Fruit fly (Drosophila melanogaster) whole organism, embryonic: Measurements from ENCODE around the gene DCAF12.
A peak's percentile ranks its signal among the peaks of the same experiment; 100 is the strongest.

Source experiments
- C15 ChIP-seq: fragments of 200-800 bp; sonication (Bioruptor generic); IDR thresholded peaks from 3 replicates; pipeline ENCODE4 v1.3.6; 2022; ENCODE audit warnings: missing biosample characterization, missing genetic modification characterization
- CG11504 ChIP-seq: fragments of 200-800 bp; sonication (Bioruptor generic); optimal IDR thresholded peaks from 3 replicates; lab custom pipeline; 2019; ENCODE audit warnings: missing biosample characterization, mild to moderate bottlenecking, missing genetic modification characterization, moderate library complexity
- CG11560 ChIP-seq: fragments of 200-800 bp; sonication (Bioruptor generic); IDR thresholded peaks from 3 replicates; pipeline ENCODE4 v1.3.6; 2022; ENCODE audit warnings: missing biosample characterization, missing genetic modification characterization
- CG16813 ChIP-seq: fragments of 200-800 bp; sonication (Bioruptor generic); IDR thresholded peaks from 3 replicates; pipeline ENCODE4 v1.3.6; 2022; ENCODE audit warnings: missing biosample characterization, missing genetic modification characterization; ENCODE audit not compliant: partially characterized antibody
- CG2116 ChIP-seq: fragments of 200-800 bp; sonication (Bioruptor generic); optimal IDR thresholded peaks from 3 replicates; lab custom pipeline; 2018; ENCODE audit warnings: missing biosample characterization, mild to moderate bottlenecking, missing genetic modification characterization
- CG34376 ChIP-seq: fragments of 200-800 bp; sonication (Bioruptor generic); optimal IDR thresholded peaks from 2 replicates; lab custom pipeline; 2018; ENCODE audit warnings: missing biosample characterization, mild to moderate bottlenecking, missing genetic modification characterization
- CG34422 ChIP-seq: fragments of 200-800 bp; sonication (Bioruptor generic); IDR thresholded peaks from 3 replicates; pipeline ENCODE4 v1.3.6; 2022; ENCODE audit warnings: missing biosample characterization, missing genetic modification characterization
- CG4328 ChIP-seq: fragments of 200-800 bp; sonication (Bioruptor generic); optimal IDR thresholded peaks from 3 replicates; lab custom pipeline; 2017; ENCODE audit warnings: missing biosample characterization, missing genetic modification reagents, missing genetic modification characterization
- CG4404 ChIP-seq: fragments of 200-800 bp; sonication (Bioruptor generic); IDR thresholded peaks from 2 replicates; pipeline ENCODE4 v1.3.6; 2022; ENCODE audit warnings: missing biosample characterization, missing genetic modification characterization
- CG4730 ChIP-seq: fragments of 200-800 bp; sonication (Bioruptor generic); IDR thresholded peaks from 2 replicates; pipeline ENCODE4 v1.3.6; 2022; ENCODE audit warnings: missing biosample characterization, missing genetic modification characterization
- Chrac-16 ChIP-seq: fragments of 200-800 bp; sonication (Bioruptor generic); optimal IDR thresholded peaks from 3 replicates; lab custom pipeline; 2016; ENCODE audit warnings: missing biosample characterization, missing genetic modification characterization
- Dfd ChIP-seq, 2 experiments: fragments of >200 bp; optimal IDR thresholded peaks; 2 replicates each; lab custom pipeline; 2017; ENCODE audit warnings: missing biosample characterization in 2 of 2, missing genetic modification characterization in 2 of 2
- Dref ChIP-seq: fragments of 200-800 bp; sonication (Bioruptor generic); IDR thresholded peaks from 2 replicates; pipeline ENCODE4 v1.3.6; 2022; ENCODE audit warnings: missing biosample characterization, missing genetic modification characterization
- E2f1 ChIP-seq: fragments of 200-800 bp; sonication (Bioruptor generic); IDR thresholded peaks from 2 replicates; pipeline ENCODE4 v1.3.6; 2022; ENCODE audit warnings: missing biosample characterization, missing genetic modification characterization
- Ets65A ChIP-seq: fragments of 200-800 bp; sonication (Bioruptor generic); peaks from one replicate; lab custom pipeline; 2016; ENCODE audit warnings: missing biosample characterization, missing genetic modification characterization
- GATAe ChIP-seq: fragments of 200-800 bp; sonication (Bioruptor generic); conservative IDR thresholded peaks from 2 replicates; pipeline ENCODE4 v1.3.6; 2022; ENCODE audit warnings: missing biosample characterization, missing genetic modification characterization
- H15 ChIP-seq: fragments of 200-800 bp; sonication (Bioruptor generic); IDR thresholded peaks from 3 replicates; pipeline ENCODE4 v1.3.6; 2022; ENCODE audit warnings: missing biosample characterization, missing genetic modification characterization
- Jarid2 ChIP-seq: fragments of 200-800 bp; sonication (Bioruptor generic); optimal IDR thresholded peaks from 3 replicates; lab custom pipeline; 2017; ENCODE audit warnings: mild to moderate bottlenecking, missing biosample characterization, missing genetic modification reagents, missing genetic modification characterization
- Kr ChIP-seq: fragments of 200-800 bp; sonication (Bioruptor generic); optimal IDR thresholded peaks from 2 replicates; lab custom pipeline; 2017; ENCODE audit warnings: missing biosample characterization, mild to moderate bottlenecking, missing genetic modification characterization
- Med ChIP-seq: fragments of 200-800 bp; sonication (Bioruptor generic); peaks from one replicate; lab custom pipeline; 2016; ENCODE audit warnings: missing biosample characterization, missing genetic modification characterization, mild to moderate bottlenecking, inconsistent platforms, moderate library complexity
- Rfx ChIP-seq: fragments of 200-800 bp; sonication (Bioruptor generic); IDR thresholded peaks from 2 replicates; pipeline ENCODE4 v1.3.6; 2022; ENCODE audit warnings: missing biosample characterization, missing genetic modification characterization
- Trl ChIP-seq, 3 experiments: fragments of >200 bp in 2 of 3; fragments of 200-800 bp in 1 of 3; sonication (Bioruptor generic) in 1 of 3; optimal IDR thresholded peaks; 2 replicates in 1 of 3; 3 replicates in 2 of 3; lab custom pipeline; 2016 to 2017; ENCODE audit warnings: missing biosample characterization in 1 of 3, missing genetic modification characterization in 1 of 3
- crol ChIP-seq: fragments of 200-800 bp; sonication (Bioruptor generic); IDR thresholded peaks from 2 replicates; pipeline ENCODE4 v1.3.6; 2022; ENCODE audit warnings: missing biosample characterization, missing genetic modification characterization
- cwo ChIP-seq: fragments of 200-800 bp; sonication (Bioruptor generic); optimal IDR thresholded peaks from 3 replicates; lab custom pipeline; 2017; ENCODE audit warnings: missing biosample characterization, missing genetic modification characterization, mild to moderate bottlenecking, moderate library complexity, missing genetic modification reagents
- danr ChIP-seq: fragments of 200-800 bp; sonication (Bioruptor generic); IDR thresholded peaks from 2 replicates; pipeline ENCODE4 v1.3.6; 2022; ENCODE audit warnings: missing biosample characterization, missing genetic modification characterization
- exex ChIP-seq: fragments of 200-800 bp; sonication (Bioruptor generic); optimal IDR thresholded peaks from 4 replicates; lab custom pipeline; 2018; ENCODE audit warnings: missing biosample characterization, mild to moderate bottlenecking, missing genetic modification characterization, moderate library complexity
- fd96Cb ChIP-seq: fragments of 200-800 bp; sonication (Bioruptor generic); optimal IDR thresholded peaks from 2 replicates; lab custom pipeline; 2018; ENCODE audit warnings: missing biosample characterization, mild to moderate bottlenecking, missing genetic modification characterization, moderate library complexity
- her ChIP-seq: fragments of 200-800 bp; sonication (Bioruptor generic); optimal IDR thresholded peaks from 2 replicates; lab custom pipeline; 2016; ENCODE audit warnings: missing biosample characterization, missing genetic modification characterization
- lbe ChIP-seq: fragments of 200-800 bp; sonication (Bioruptor generic); optimal IDR thresholded peaks from 2 replicates; lab custom pipeline; 2016; ENCODE audit warnings: missing biosample characterization, mild to moderate bottlenecking, missing genetic modification characterization
- nom ChIP-seq: fragments of 200-800 bp; sonication (Bioruptor generic); optimal IDR thresholded peaks from 2 replicates; lab custom pipeline; 2017; ENCODE audit warnings: missing biosample characterization, missing genetic modification characterization, mild to moderate bottlenecking, moderate library complexity, missing genetic modification reagents
- sr ChIP-seq: fragments of 200-800 bp; sonication (Bioruptor generic); IDR thresholded peaks from 3 replicates; pipeline ENCODE4 v1.3.6; 2022; ENCODE audit warnings: missing biosample characterization, missing genetic modification characterization
- tio ChIP-seq: fragments of 200-800 bp; sonication (Bioruptor generic); optimal IDR thresholded peaks from 2 replicates; lab custom pipeline; 2017; ENCODE audit warnings: missing biosample characterization, missing genetic modification characterization, inconsistent platforms

DCAF12 gene

dm6 chr3R:11989206-11989605 is 27.6 kb downstream of the DCAF12 start:
- TF ChIP-seq CG2116 (GFP tag; lab: Kevin White, UChicago) (no peak), sr (GFP tag; lab: Robert Waterston, UW) (0 out of 3 replicates have a peak, but pooled peaks have one; percentile 27), CG34422 (0 out of 3 replicates have a peak, but pooled peaks have one; percentile 33), H15 (0 out of 3 replicates have a peak, but pooled peaks have one; percentile 19), crol (peak; percentile 37; the same call in 1 of the 2 replicates), Ets65A (peak; percentile 65), GATAe (no peak), CG34376 (GFP tag; lab: Kevin White, UChicago) (no peak), Med (GFP tag; lab: Kevin White, UChicago) (peak; percentile 77), CG11560 (tag; lab: Robert Waterston, UW) (0 out of 3 replicates have a peak, but pooled peaks have one; percentile 31), CG16813 (GFP tag; lab: Robert Waterston, UW) (no peak), Dfd (GFP tag; optimal IDR thresholded peaks at IDR 0.05; lab: Kevin White, UChicago) (peak in 1 of 2 experiments; percentile 20), Rfx (GFP tag; lab: Robert Waterston, UW) (peak; percentile 38; the same call in 1 of the 2 replicates), CG4730 (GFP tag; lab: Robert Waterston, UW) (no peak)

- TF ChIP-seq C15 (no peak), nom (GFP tag; lab: Kevin White, UChicago) (peak; percentile 38), Dref (GFP tag; lab: Robert Waterston, UW) (0 out of 2 replicates have a peak, but pooled peaks have one; percentile 7), E2f1 (no peak), fd96Cb (tag; lab: Kevin White, UChicago) (no peak)
These were observed 32.0 kb downstream of the DCAF12 start for dm6 chr3R:11984862-11985261.

dm6 chr3R:11984441-11984840 is 32.4 kb downstream of the DCAF12 start, which contains the start of gene CG3397:
Gene CG3397, minus strand, starts transcription at chr3R:11984541.
- TF ChIP-seq Trl (optimal IDR thresholded peaks at IDR 0.05; lab: Kevin White, UChicago) (peak; percentile 18 to 56), Trl (GFP tag; optimal IDR thresholded peaks at IDR 0.05; lab: Kevin White, UChicago) (no peak), danr (GFP tag; lab: Robert Waterston, UW) (no peak), CG11504 (tag; lab: Kevin White, UChicago) (no peak), Kr (no peak), Chrac-16 (no peak), CG4404 (GFP tag; lab: Robert Waterston, UW) (no peak), her (GFP tag; lab: Kevin White, UChicago) (no peak), CG4328 (GFP tag; lab: Kevin White, UChicago) (no peak)

DNA sequence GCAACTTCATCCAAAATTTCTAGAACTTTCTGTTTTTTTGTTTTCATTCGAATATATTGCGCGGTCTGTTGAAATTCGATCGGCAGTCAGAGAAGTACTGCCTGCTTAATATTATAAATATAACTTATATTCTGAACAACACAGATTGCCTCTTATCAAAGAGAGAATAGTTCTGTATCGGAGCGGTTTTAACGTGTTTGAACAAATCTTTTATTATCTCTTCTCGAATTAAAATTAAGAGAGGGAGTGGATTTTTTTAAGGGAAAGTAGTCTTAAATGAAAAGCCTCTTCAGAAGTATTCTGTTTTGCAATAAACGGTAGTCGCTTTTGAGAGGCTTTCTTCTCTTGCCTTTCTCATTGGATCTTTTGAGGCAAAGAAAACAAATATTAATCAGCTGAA is 34.3 kb downstream of the DCAF12 start:
- no peak for TF ChIP-seq tio (GFP tag; lab: Kevin White, UChicago)
- peak; percentile 54 to 74 for TF ChIP-seq Trl (optimal IDR thresholded peaks at IDR 0.05; lab: Kevin White, UChicago)
- TF ChIP-seq Trl (GFP tag; optimal IDR thresholded peaks at IDR 0.05; lab: Kevin White, UChicago), result no peak
- peak; percentile 25 for TF ChIP-seq nom (GFP tag; lab: Kevin White, UChicago)
- peak; percentile 4 for TF ChIP-seq lbe (GFP tag; lab: Kevin White, UChicago)
- TF ChIP-seq Jarid2 (GFP tag; lab: Kevin White, UChicago), result peak; percentile 15
- TF ChIP-seq, all 482 proteins: peak for 4

- TF ChIP-seq exex (tag; lab: Kevin White, UChicago) (peak; percentile 75), cwo (no peak)
- TF ChIP-seq, all 482 proteins: peak for 1
These were observed 34.9 kb downstream of the DCAF12 start, which contains the start of gene CG12224 for dm6 chr3R:11981962-11982361. Gene CG12224, minus strand, starts transcription at chr3R:11982062.
